Fruit fly (Drosophila melanogaster) whole organism: ENCODE measurements around the gene CG14302.

Source experiments
- CG8478 ChIP-seq: fragments of >200 bp; optimal IDR thresholded peaks from 2 replicates; lab custom pipeline; 2018; ENCODE audit warnings: inconsistent platforms
- Dll ChIP-seq: fragments of >200 bp; optimal IDR thresholded peaks from 2 replicates; lab custom pipeline; 2017
- psq ChIP-seq: fragments of >200 bp; optimal IDR thresholded peaks from 2 replicates; lab custom pipeline; 2017

DNA sequence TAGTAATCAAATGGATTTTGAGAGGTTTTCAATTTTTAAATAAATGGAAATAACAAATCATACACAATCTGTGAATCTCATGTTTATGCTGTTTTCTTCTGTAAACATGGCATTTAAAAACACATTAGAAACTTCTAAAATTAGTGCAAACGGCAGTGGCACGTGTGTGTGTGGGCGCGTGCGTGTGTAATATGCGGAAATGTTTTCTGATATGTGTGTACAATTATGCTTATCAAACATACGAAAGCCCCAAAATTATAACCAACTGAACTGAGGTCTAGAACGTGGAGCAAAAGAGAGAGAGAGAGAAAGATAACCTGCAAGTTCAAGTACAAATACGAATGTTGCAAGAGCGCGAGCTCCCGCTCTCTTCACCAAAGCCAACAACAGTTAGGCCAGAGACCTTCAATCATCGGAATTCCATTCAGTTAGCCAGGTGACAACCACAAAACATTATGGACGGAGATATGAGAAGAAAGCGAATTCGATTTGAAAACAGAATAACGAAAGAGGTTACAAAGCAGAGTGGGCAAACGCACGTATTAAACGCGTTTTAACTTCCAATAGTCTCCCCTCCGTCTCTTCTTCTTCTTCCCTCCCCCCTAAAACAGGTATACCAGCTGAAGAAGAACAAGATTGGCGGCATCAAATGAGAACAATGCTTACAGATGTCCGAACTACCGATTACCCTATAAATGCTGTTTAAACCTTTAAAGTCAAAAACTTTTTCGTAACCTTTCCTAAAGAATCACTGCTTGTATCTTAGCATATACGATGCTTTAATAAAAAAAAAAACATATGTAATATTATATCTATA is 8.8 kb downstream of the CG14302 start:
- TF ChIP-seq psq (no peak), CG8478 (lab: Kevin White, UChicago) (no peak), Dll (lab: Kevin White, UChicago) (no peak)
